Worm (Caenorhabditis elegans) whole organism, L4/young adult: ENCODE measurements around the gene str-221.

Experiments
- W03F9.2 ChIP-seq: fragments of 150-350 bp; optimal IDR thresholded peaks from 2 replicates; lab custom pipeline; 2014; ENCODE audit warnings: missing biosample characterization, missing genetic modification characterization
- dao-5 ChIP-seq: sonication (generic microtip); optimal IDR thresholded peaks from 2 replicates; lab custom pipeline; 2016; ENCODE audit warnings: missing genotype, missing genetic modification characterization, moderate library complexity, missing compliant biosample characterization
- him-1 ChIP-seq: sonication (generic microtip); optimal IDR thresholded peaks from 2 replicates; lab custom pipeline; 2016; ENCODE audit warnings: missing genotype, missing genetic modification reagents, missing genetic modification characterization, missing compliant biosample characterization

Gene str-221

DNA sequence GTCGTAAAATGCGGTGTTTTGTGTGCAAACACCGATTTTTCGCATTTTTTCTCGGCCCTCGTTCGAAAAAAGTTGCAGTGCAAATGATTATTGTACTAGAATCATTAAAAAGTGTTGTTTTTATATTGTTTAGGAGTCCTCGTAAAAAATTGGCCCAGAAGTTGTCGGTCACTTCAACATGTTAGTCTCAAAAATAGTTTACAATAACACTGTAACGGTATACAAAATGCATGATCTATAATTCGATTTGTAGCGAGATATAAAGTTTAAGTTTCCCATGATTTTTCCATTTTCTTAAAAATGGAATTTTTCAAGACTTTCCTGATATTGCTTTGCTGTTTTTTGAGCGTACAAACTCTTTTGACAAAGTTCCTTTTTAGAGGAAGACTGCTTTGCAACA lies 26.8 kb downstream of the str-221 start, which contains the start of gene K04F1.8:
TSS of gene K04F1.8 (plus strand) at position 301 of the 400 bp plus-strand sequence.
- TF ChIP-seq W03F9.2 (tag; lab: Kevin White, UChicago): no peak
- TF ChIP-seq him-1 (tag; lab: Kevin White, UChicago): no peak
- no peak for TF ChIP-seq dao-5 (tag; lab: Kevin White, UChicago)

- TF ChIP-seq him-1 (tag; lab: Kevin White, UChicago): no peak
Observed at ce11 chrV:1668216-1668615, 28.1 kb downstream of the str-221 start, which contains the start of gene irld-42. Gene irld-42 (plus strand): TSS chrV:1668516.

DNA sequence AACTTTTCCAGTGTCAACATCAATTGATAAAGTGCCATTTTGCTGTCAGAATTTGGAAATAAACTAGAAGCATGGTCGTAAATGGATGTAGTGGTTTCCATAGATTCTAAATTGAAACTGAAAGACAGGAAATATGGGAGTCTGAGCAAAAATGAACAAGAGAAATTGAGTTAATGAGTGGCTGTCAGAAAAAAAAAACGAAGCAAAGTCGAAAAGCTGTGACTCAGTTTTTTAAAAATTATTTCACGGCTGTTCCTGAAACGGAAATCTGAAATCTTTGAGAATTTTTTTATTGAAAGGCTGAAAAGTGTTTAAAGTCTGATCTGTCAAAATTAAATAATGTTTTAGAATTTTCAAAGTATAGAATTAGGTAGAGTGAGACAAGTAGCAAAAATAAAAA lies 38.1 kb downstream of the str-221 start, which contains the start of gene srw-98:
TSS of gene srw-98 (minus strand) at position 101 of the 400 bp plus-strand sequence.
- no peak for TF ChIP-seq dao-5 (tag; lab: Kevin White, UChicago)
- TF ChIP-seq him-1 (tag; lab: Kevin White, UChicago): no peak
- TF ChIP-seq W03F9.2 (tag; lab: Kevin White, UChicago): no peak

- TF ChIP-seq him-1 (tag; lab: Kevin White, UChicago) (no peak), W03F9.2 (tag; lab: Kevin White, UChicago) (no peak), dao-5 (tag; lab: Kevin White, UChicago) (no peak)
Observed at ce11 chrV:1680770-1681169, 40.7 kb downstream of the str-221 start, which contains the start of gene srw-91. Gene srw-91 (minus strand): TSS chrV:1680870.

DNA sequence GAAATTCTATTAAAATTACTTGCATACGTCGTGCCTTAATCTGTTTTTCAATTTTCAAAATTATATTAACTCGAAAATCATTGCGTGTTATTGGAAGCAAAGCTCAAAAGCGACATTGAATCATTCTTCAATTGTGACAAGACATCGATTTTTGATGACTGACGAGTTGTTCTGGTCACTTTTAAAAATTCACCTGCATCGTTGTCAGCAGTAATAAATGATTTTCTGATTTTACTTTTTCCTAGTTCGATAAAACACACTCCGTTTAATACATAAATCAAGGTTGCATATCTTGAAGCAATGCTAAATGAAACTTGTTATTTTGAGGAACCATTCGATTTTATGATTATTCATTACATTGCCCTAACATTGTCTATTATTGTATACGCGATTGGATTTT lies 42.2 kb downstream of the str-221 start, which contains the start of gene srh-3:
TSS of gene srh-3 (plus strand) at position 301 of the 400 bp plus-strand sequence.
- no peak for TF ChIP-seq dao-5 (tag; lab: Kevin White, UChicago)
- TF ChIP-seq him-1 (tag; lab: Kevin White, UChicago): no peak
- no peak for TF ChIP-seq W03F9.2 (tag; lab: Kevin White, UChicago)

ce11 chrV:1685328-1685727 lies 45.2 kb downstream of the str-221 start, which contains the start of gene srh-5:
Gene srh-5 (plus strand): TSS chrV:1685628.
- no peak for TF ChIP-seq W03F9.2 (tag; lab: Kevin White, UChicago)
- TF ChIP-seq him-1 (tag; lab: Kevin White, UChicago): no peak
- TF ChIP-seq dao-5 (tag; lab: Kevin White, UChicago): no peak
